Worm (Caenorhabditis elegans) whole organism, L3 larva: Measurements from ENCODE around the gene F47B8.2.
A peak's percentile ranks its signal among the peaks of the same experiment; 100 is the strongest.

ENCODE experiments used
- R02D3.7 ChIP-seq: fragments of 150-350 bp; optimal IDR thresholded peaks from 2 replicates; lab custom pipeline; 2014; ENCODE audit warnings: missing biosample characterization, missing genetic modification characterization
- ZK546.5 ChIP-seq: sonication (generic microtip); optimal IDR thresholded peaks from 2 replicates; lab custom pipeline; 2017; ENCODE audit warnings: missing biosample characterization, missing genetic modification characterization
- aly-2 ChIP-seq: fragments of 150-350 bp; optimal IDR thresholded peaks from 2 replicates; lab custom pipeline; 2014; ENCODE audit warnings: missing biosample characterization, missing genetic modification characterization
- ama-1 ChIP-seq: fragments of 150-350 bp; optimal IDR thresholded peaks from 2 replicates; lab custom pipeline; 2018
- ceh-16 ChIP-seq: sonication (generic microtip); optimal IDR thresholded peaks from 2 replicates; lab custom pipeline; 2017; ENCODE audit warnings: missing biosample characterization, missing genetic modification characterization
- ceh-28 ChIP-seq: fragments of 150-350 bp; optimal IDR thresholded peaks from 2 replicates; lab custom pipeline; 2014; ENCODE audit warnings: missing biosample characterization, missing genetic modification reagents, missing genetic modification characterization
- egl-27 ChIP-seq: sonication (generic microtip); optimal IDR thresholded peaks from 4 replicates; lab custom pipeline; 2017; ENCODE audit warnings: missing biosample characterization, missing genetic modification reagents, missing genetic modification characterization
- egl-5 ChIP-seq: fragments of 150-350 bp; optimal IDR thresholded peaks from 2 replicates; lab custom pipeline; 2017; ENCODE audit warnings: missing biosample characterization, missing genetic modification reagents, missing genetic modification characterization, inconsistent platforms
- elt-1 ChIP-seq: fragments of 150-350 bp; optimal IDR thresholded peaks from 2 replicates; lab custom pipeline; 2014; ENCODE audit warnings: missing biosample characterization, missing genetic modification characterization
- elt-3 ChIP-seq, 3 experiments: fragments of 150-350 bp in 1 of 3; sonication (generic microtip) in 2 of 3; optimal IDR thresholded peaks; 2 replicates in 2 of 3; 4 replicates in 1 of 3; lab custom pipeline; 2014 to 2017; ENCODE audit warnings: missing biosample characterization in 3 of 3, missing genetic modification characterization in 3 of 3
- eor-1 ChIP-seq, 2 experiments: fragments of 150-350 bp; optimal IDR thresholded peaks; 2 replicates each; lab custom pipeline; 2014 to 2018; ENCODE audit warnings: missing biosample characterization in 2 of 2, missing genetic modification characterization in 2 of 2
- fkh-2 ChIP-seq: fragments of 150-350 bp; optimal IDR thresholded peaks from 2 replicates; lab custom pipeline; 2014; ENCODE audit warnings: missing biosample characterization, missing genetic modification reagents, missing genetic modification characterization
- fos-1 ChIP-seq: fragments of 150-350 bp; optimal IDR thresholded peaks from 2 replicates; lab custom pipeline; 2014; ENCODE audit warnings: missing biosample characterization, missing genetic modification characterization
- jun-1 ChIP-seq: fragments of 150-350 bp; optimal IDR thresholded peaks from 2 replicates; lab custom pipeline; 2014; ENCODE audit warnings: missing biosample characterization, missing genetic modification reagents, missing genetic modification characterization
- lin-15B ChIP-seq: fragments of 150-350 bp; optimal IDR thresholded peaks from 2 replicates; lab custom pipeline; 2014; ENCODE audit warnings: missing biosample characterization, missing genetic modification characterization
- lin-39 ChIP-seq: fragments of 150-350 bp; optimal IDR thresholded peaks from 2 replicates; lab custom pipeline; 2018; ENCODE audit warnings: missing biosample characterization, missing genetic modification reagents, missing genetic modification characterization
- lsy-12 ChIP-seq: sonication (generic microtip); optimal IDR thresholded peaks from 2 replicates; lab custom pipeline; 2016; ENCODE audit warnings: mild to moderate bottlenecking, missing genetic modification characterization, missing compliant biosample characterization
- mml-1 ChIP-seq: fragments of 150-350 bp; sonication (generic microtip); optimal IDR thresholded peaks from 3 replicates; lab custom pipeline; 2014; ENCODE audit warnings: missing biosample characterization, missing genetic modification characterization
- nfya-1 ChIP-seq: sonication (generic microtip); optimal IDR thresholded peaks from 2 replicates; lab custom pipeline; 2017; ENCODE audit warnings: missing genetic modification characterization, mild to moderate bottlenecking, missing compliant biosample characterization, antibody characterized with exemption, moderate library complexity; ENCODE audit not compliant: insufficient read depth
- nhr-11 ChIP-seq: fragments of 150-350 bp; optimal IDR thresholded peaks from 2 replicates; lab custom pipeline; 2014; ENCODE audit warnings: missing biosample characterization, missing genetic modification characterization
- nhr-12 ChIP-seq: fragments of 150-350 bp; optimal IDR thresholded peaks from 2 replicates; lab custom pipeline; 2014; ENCODE audit warnings: missing biosample characterization, missing genetic modification characterization
- nhr-23 ChIP-seq: fragments of 150-350 bp; optimal IDR thresholded peaks from 2 replicates; lab custom pipeline; 2014; ENCODE audit warnings: missing biosample characterization, missing genetic modification reagents, missing genetic modification characterization
- nhr-237 ChIP-seq: fragments of 150-350 bp; optimal IDR thresholded peaks from 2 replicates; lab custom pipeline; 2014; ENCODE audit warnings: missing biosample characterization, missing genetic modification characterization
- nhr-25 ChIP-seq: sonication (generic microtip); optimal IDR thresholded peaks from 2 replicates; lab custom pipeline; 2017; ENCODE audit warnings: missing biosample characterization, missing genetic modification characterization
- nhr-28 ChIP-seq: fragments of 150-350 bp; optimal IDR thresholded peaks from 2 replicates; lab custom pipeline; 2014; ENCODE audit warnings: missing biosample characterization, missing genetic modification characterization
- nhr-43 ChIP-seq: sonication (generic microtip); optimal IDR thresholded peaks from 2 replicates; lab custom pipeline; 2016; ENCODE audit warnings: mild to moderate bottlenecking, missing genetic modification characterization, missing compliant biosample characterization; ENCODE audit not compliant: poor library complexity, severe bottlenecking
- nhr-67 ChIP-seq: fragments of 150-350 bp; optimal IDR thresholded peaks from 2 replicates; lab custom pipeline; 2014; ENCODE audit warnings: missing biosample characterization, missing genetic modification characterization
- nhr-77 ChIP-seq: fragments of 150-350 bp; optimal IDR thresholded peaks from 2 replicates; lab custom pipeline; 2014; ENCODE audit warnings: missing biosample characterization, missing genetic modification characterization
- pha-4 ChIP-seq: fragments of 150-350 bp; optimal IDR thresholded peaks from 2 replicates; lab custom pipeline; 2014; ENCODE audit warnings: missing biosample characterization, missing genetic modification reagents, missing genetic modification characterization
- pqm-1 ChIP-seq: fragments of 150-350 bp; optimal IDR thresholded peaks from 2 replicates; lab custom pipeline; 2017; ENCODE audit warnings: missing biosample characterization, missing genetic modification characterization, inconsistent platforms
- sea-2 ChIP-seq: fragments of 150-350 bp; sonication (generic microtip); optimal IDR thresholded peaks from 4 replicates; lab custom pipeline; 2014; ENCODE audit warnings: missing biosample characterization, missing genetic modification reagents, missing genetic modification characterization
- skn-1 ChIP-seq: fragments of 150-350 bp; optimal IDR thresholded peaks from 2 replicates; lab custom pipeline; 2014; ENCODE audit warnings: missing biosample characterization, missing genetic modification characterization
- unc-62 ChIP-seq: fragments of 150-350 bp; sonication (generic microtip); optimal IDR thresholded peaks from 4 replicates; lab custom pipeline; 2014; ENCODE audit warnings: missing biosample characterization, missing genetic modification reagents, missing genetic modification characterization
- zag-1 ChIP-seq: fragments of 150-350 bp; optimal IDR thresholded peaks from 2 replicates; lab custom pipeline; 2014; ENCODE audit warnings: missing biosample characterization, missing genetic modification characterization
- ztf-11 ChIP-seq: fragments of 150-350 bp; optimal IDR thresholded peaks from 2 replicates; lab custom pipeline; 2014; ENCODE audit warnings: missing biosample characterization, missing genetic modification characterization
- ztf-4 ChIP-seq: fragments of 150-350 bp; optimal IDR thresholded peaks from 2 replicates; lab custom pipeline; 2014; ENCODE audit warnings: missing biosample characterization, missing genetic modification characterization

The F47B8.2 gene

ce11 chrV:14334901-14335300, 18.5 kb upstream of the F47B8.2 start, which contains the start of gene srm-5:
TSS of gene srm-5 (plus strand) at chrV:14335201.
- TF ChIP-seq lin-15B (tag; lab: Kevin White, UChicago) (no peak), pqm-1 (no peak), nfya-1 (tag; lab: Kevin White, UChicago) (no peak), zag-1 (tag; lab: Kevin White, UChicago) (no peak), egl-5 (no peak), elt-1 (tag; lab: Kevin White, UChicago) (no peak), elt-3 (tag; optimal IDR thresholded peaks at IDR 0.05; lab: Kevin White, UChicago) (no peak), ama-1 (no peak), nhr-237 (tag; lab: Kevin White, UChicago) (no peak), ztf-4 (no peak), ztf-11 (tag; lab: Kevin White, UChicago) (no peak), fkh-2 (no peak), nhr-25 (tag; lab: Kevin White, UChicago) (no peak), ZK546.5 (tag; lab: Kevin White, UChicago) (no peak), egl-27 (tag; lab: Kevin White, UChicago) (no peak), ceh-28 (tag; lab: Kevin White, UChicago) (no peak), lin-39 (tag; lab: Kevin White, UChicago) (no peak), fos-1 (tag; lab: Kevin White, UChicago) (no peak), aly-2 (tag; lab: Kevin White, UChicago) (no peak), nhr-77 (tag; lab: Kevin White, UChicago) (no peak)

- TF ChIP-seq mml-1 (tag; lab: Kevin White, UChicago) (no peak), pha-4 (no peak), unc-62 (GFP tag; lab: Kevin White, UChicago) (no peak), ztf-4 (no peak), nhr-67 (tag; lab: Kevin White, UChicago) (no peak), lin-39 (tag; lab: Kevin White, UChicago) (no peak), nhr-12 (tag; lab: Kevin White, UChicago) (no peak), sea-2 (GFP tag; lab: Kevin White, UChicago) (no peak), pqm-1 (no peak), nhr-28 (tag; lab: Kevin White, UChicago) (no peak)
These were observed 16.7 kb upstream of the F47B8.2 start, which contains the start of gene srm-4 for ce11 chrV:14333116-14333515. TSS of gene srm-4 (plus strand) at chrV:14333416.

ce11 chrV:14331477-14331876, 15.1 kb upstream of the F47B8.2 start, which contains the start of gene F47B8.8:
TSS of gene F47B8.8 (plus strand) at chrV:14331733.
- TF ChIP-seq fos-1 (tag; lab: Kevin White, UChicago), result no peak
- no peak for TF ChIP-seq nhr-237 (tag; lab: Kevin White, UChicago)
- TF ChIP-seq nhr-25 (tag; lab: Kevin White, UChicago), result peak; percentile 4

ce11 chrV:14328806-14329205, 12.4 kb upstream of the F47B8.2 start, which contains the start of gene pepm-1:
TSS of gene pepm-1 (plus strand) at chrV:14329106.
- TF ChIP-seq lsy-12 (no peak), ztf-11 (tag; lab: Kevin White, UChicago) (no peak), ama-1 (no peak), fkh-2 (no peak), nhr-43 (no peak), pha-4 (no peak), mml-1 (tag; lab: Kevin White, UChicago) (no peak), aly-2 (tag; lab: Kevin White, UChicago) (no peak), nhr-11 (no peak), fos-1 (tag; lab: Kevin White, UChicago) (no peak), nhr-23 (tag; lab: Kevin White, UChicago) (no peak), ZK546.5 (tag; lab: Kevin White, UChicago) (no peak), egl-27 (tag; lab: Kevin White, UChicago) (no peak), eor-1 (tag; optimal IDR thresholded peaks at IDR 0.05; lab: Kevin White, UChicago) (no peak), jun-1 (tag; lab: Kevin White, UChicago) (no peak), nhr-67 (tag; lab: Kevin White, UChicago) (no peak), sea-2 (GFP tag; lab: Kevin White, UChicago) (no peak), lin-39 (tag; lab: Kevin White, UChicago) (no peak)

- TF ChIP-seq nhr-67 (tag; lab: Kevin White, UChicago) (no peak), skn-1 (tag; lab: Kevin White, UChicago) (no peak), nhr-43 (no peak), ceh-16 (tag; lab: Kevin White, UChicago) (no peak), R02D3.7 (tag; lab: Kevin White, UChicago) (no peak), egl-5 (no peak)
These were observed 11.4 kb upstream of the F47B8.2 start, which contains the start of gene F47B8.5 for ce11 chrV:14327776-14328175. TSS of gene F47B8.5 (minus strand) at chrV:14327876.
